Fruit fly (Drosophila melanogaster) Kc167 (cell line): ENCODE data around the gene CG1979.

ENCODE experiments used
- Myc ChIP-seq: fragments of >200 bp; optimal IDR thresholded peaks from 2 replicates; lab custom pipeline; 2017; ENCODE audit warnings: missing external identifiers
- psq ChIP-seq: fragments of >200 bp; optimal IDR thresholded peaks from 2 replicates; lab custom pipeline; 2017; ENCODE audit warnings: missing external identifiers

DNA sequence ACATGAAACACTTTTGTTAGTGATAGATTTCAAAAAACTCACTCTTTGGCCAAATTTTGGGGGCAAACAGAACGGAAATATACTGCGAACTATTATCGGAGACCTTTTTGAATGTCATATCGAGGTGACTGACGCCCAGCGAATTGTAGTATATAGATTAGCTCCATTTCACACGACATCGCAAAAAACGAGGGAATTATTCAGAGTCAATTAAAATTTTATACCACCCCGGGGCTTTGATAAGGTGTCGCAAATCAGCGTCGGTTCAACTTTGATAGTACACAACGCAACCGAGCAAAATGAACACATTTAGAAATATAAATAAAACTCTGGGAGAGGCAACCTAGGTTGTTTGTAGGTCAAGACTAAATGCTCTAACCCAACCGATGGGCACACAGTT lies 3.6 kb downstream of the CG1979 start:
- TF ChIP-seq psq (no peak), Myc (lab: Kevin White, UChicago) (no peak)
